Fruit fly (Drosophila melanogaster): ENCODE data around the gene Psf2.

- TF ChIP-seq fkh (GFP tag; optimal IDR thresholded peaks at IDR 0.05) (no peak), net (GFP tag; optimal IDR thresholded peaks at IDR 0.05) (no peak), topi (GFP tag; optimal IDR thresholded peaks at IDR 0.05) (no peak), Met (GFP tag; optimal IDR thresholded peaks at IDR 0.05) (no peak), CG3919 (GFP tag; optimal IDR thresholded peaks at IDR 0.05) (no peak), CG8632 (GFP tag; optimal IDR thresholded peaks at IDR 0.05) (no peak), Hr4 (GFP tag; optimal IDR thresholded peaks at IDR 0.05) (no peak)
Measured at dm6 chr2L:4400653-4401052, 13.5 kb upstream of the Psf2 start, which contains the start of gene CG33003.
